Worm (Caenorhabditis elegans): Measurements from ENCODE around the gene dyf-13.

dyf-13 gene

ce11 chrII:7186117-7186516 is 15.0 kb upstream of the dyf-13 start:
- TF ChIP-seq nhr-10 (tag; optimal IDR thresholded peaks at IDR 0.05) (no peak), unc-62 (GFP tag; optimal IDR thresholded peaks at IDR 0.05 in 1 of 2) (peak in 1 of 2 experiments; percentile 97), unc-62 (tag; optimal IDR thresholded peaks at IDR 0.05) (no peak), ceh-32 (tag; optimal IDR thresholded peaks at IDR 0.05; ENCODE audit: poor library complexity) (no peak), zfp-3 (GFP tag; conservative IDR thresholded peaks at IDR 0.05) (no peak), aha-1 (tag) (peak; percentile 26)

- TF ChIP-seq R02D3.7 (tag; optimal IDR thresholded peaks at IDR 0.05) (no peak), zfp-3 (GFP tag; conservative IDR thresholded peaks at IDR 0.05) (peak; percentile 63; the same call in 1 of the 2 replicates), snpc-1.2 (GFP tag; IDR thresholded peaks at IDR 0.05) (peak; percentile 86), lin-13 (GFP tag; optimal IDR thresholded peaks at IDR 0.05) (peak; percentile 62), sdz-12 (GFP tag; optimal IDR thresholded peaks at IDR 0.05) (peak; percentile 88), ceh-82 (tag; optimal IDR thresholded peaks at IDR 0.05) (no peak), nhr-77 (tag; optimal IDR thresholded peaks at IDR 0.05) (peak; percentile 40), dmd-8 (GFP tag; IDR thresholded peaks at IDR 0.05) (peak; percentile 97), Y105C5A.15 (GFP tag; IDR thresholded peaks at IDR 0.05) (0 out of 2 replicates have a peak, but pooled peaks have one; percentile 68), dpl-1 (GFP tag; optimal IDR thresholded peaks at IDR 0.05) (peak; percentile 40), ceh-44 (GFP tag; IDR thresholded peaks at IDR 0.05) (peak; percentile 77), F44E2.7 (GFP tag; IDR thresholded peaks at IDR 0.05) (peak; percentile 94), fos-1 (tag; optimal IDR thresholded peaks at IDR 0.05) (no peak), ztf-7 (tag; optimal IDR thresholded peaks at IDR 0.05) (peak; percentile 40), dve-1 (tag; optimal IDR thresholded peaks at IDR 0.05; ENCODE audit: insufficient read depth) (peak; percentile 61), php-3 (GFP tag; IDR thresholded peaks at IDR 0.05) (peak; percentile 80), zip-11 (GFP tag; IDR thresholded peaks at IDR 0.05) (peak; percentile 55; the same call in 1 of the 2 replicates), F26F4.8 (GFP tag; conservative IDR thresholded peaks at IDR 0.05) (peak; percentile 94), F49E8.2 (tag; optimal IDR thresholded peaks at IDR 0.05; ENCODE audit: borderline replicate concordance) (peak; percentile 76), T26A8.4 (GFP tag; IDR thresholded peaks at IDR 0.05) (peak; percentile 93), daf-12 (tag; optimal IDR thresholded peaks at IDR 0.05) (no peak), hif-1 (tag; optimal IDR thresholded peaks at IDR 0.05) (peak in 1 of 2 experiments; percentile 69), zfp-2 (tag; optimal IDR thresholded peaks at IDR 0.05) (peak; percentile 32), fkh-10 (GFP tag; optimal IDR thresholded peaks at IDR 0.05) (no peak), tag-97 (GFP tag; IDR thresholded peaks at IDR 0.05) (no peak), egl-43 (GFP tag; IDR thresholded peaks at IDR 0.05) (peak; percentile 98), hlh-11 (tag; optimal IDR thresholded peaks at IDR 0.05) (peak; percentile 60), vab-7 (GFP tag; IDR thresholded peaks at IDR 0.05) (peak; percentile 96), daf-19 (GFP tag; conservative IDR thresholded peaks at IDR 0.05) (peak; percentile 96), cey-2 (tag; optimal IDR thresholded peaks at IDR 0.05; ENCODE audit: borderline replicate concordance, insufficient read depth) (no peak), lim-7 (GFP tag; IDR thresholded peaks at IDR 0.05) (peak; percentile 99), Y75B8A.6 (GFP tag; IDR thresholded peaks at IDR 0.05) (peak; percentile 86), lin-39 (tag; optimal IDR thresholded peaks at IDR 0.05) (no peak), zip-2 (tag; optimal IDR thresholded peaks at IDR 0.05) (peak; percentile 73), nhr-10 (tag; optimal IDR thresholded peaks at IDR 0.05) (no peak), nhr-28 (tag; optimal IDR thresholded peaks at IDR 0.05) (peak; percentile 18), set-16 (GFP tag; IDR thresholded peaks at IDR 0.05) (peak; percentile 54; the same call in 1 of the 2 replicates), spr-1 (tag; optimal IDR thresholded peaks at IDR 0.05) (peak; percentile 78), unc-39 (tag; optimal IDR thresholded peaks at IDR 0.05) (no peak), hmg-1.1 (GFP tag; IDR thresholded peaks at IDR 0.05) (peak; percentile 95), aly-2 (tag; optimal IDR thresholded peaks at IDR 0.05) (no peak), snpc-4 (tag; optimal IDR thresholded peaks at IDR 0.05) (no peak), mep-1 (tag; optimal IDR thresholded peaks at IDR 0.05) (peak; percentile 80), nhr-11 (tag; optimal IDR thresholded peaks at IDR 0.05) (peak; percentile 57), lsy-2 (tag; optimal IDR thresholded peaks at IDR 0.05) (peak in 1 of 2 experiments; percentile 72)
These were observed 12.5 kb upstream of the dyf-13 start, which contains the start of gene pdl-1 for ce11 chrII:7183493-7184272. pdl-1 (plus strand) TSS chrII:7183801.

Measured in whole organism, L4 larva.